Worm (Caenorhabditis elegans): Measurements from ENCODE around the gene degl-2.

- TF ChIP-seq ztf-11 (tag; optimal IDR thresholded peaks at IDR 0.05) (no peak), F49E8.2 (tag; optimal IDR thresholded peaks at IDR 0.05; ENCODE audit: borderline replicate concordance) (no peak), ceh-20 (GFP tag; IDR thresholded peaks at IDR 0.05) (no peak), nhr-77 (tag; optimal IDR thresholded peaks at IDR 0.05) (no peak), fos-1 (tag; optimal IDR thresholded peaks at IDR 0.05) (no peak), lsy-2 (tag; optimal IDR thresholded peaks at IDR 0.05) (no peak), snpc-4 (tag; optimal IDR thresholded peaks at IDR 0.05) (no peak), lin-13 (GFP tag; optimal IDR thresholded peaks at IDR 0.05) (no peak), T20F7.1 (GFP tag; optimal IDR thresholded peaks at IDR 0.05) (no peak), T26A8.4 (GFP tag; IDR thresholded peaks at IDR 0.05) (no peak)
Observed at ce11 chrIV:9613072-9613590, 30.2 kb upstream of the degl-2 start.

Data from whole organism, L4 larva.